Worm (Caenorhabditis elegans) whole organism, L3 larva: Measurements from ENCODE around the gene C28D4.4.

Source experiments
- aly-2 ChIP-seq: fragments of 150-350 bp; optimal IDR thresholded peaks from 2 replicates; lab custom pipeline; 2014; ENCODE audit warnings: missing biosample characterization, missing genetic modification characterization
- ceh-16 ChIP-seq: sonication (generic microtip); optimal IDR thresholded peaks from 2 replicates; lab custom pipeline; 2017; ENCODE audit warnings: missing biosample characterization, missing genetic modification characterization
- ceh-82 ChIP-seq: fragments of 150-350 bp; optimal IDR thresholded peaks from 2 replicates; lab custom pipeline; 2014; ENCODE audit warnings: missing biosample characterization, missing genetic modification characterization
- daf-12 ChIP-seq: fragments of 150-350 bp; optimal IDR thresholded peaks from 2 replicates; lab custom pipeline; 2014; ENCODE audit warnings: missing biosample characterization, missing genetic modification reagents, missing genetic modification characterization
- elt-1 ChIP-seq: fragments of 150-350 bp; optimal IDR thresholded peaks from 2 replicates; lab custom pipeline; 2014; ENCODE audit warnings: missing biosample characterization, missing genetic modification characterization
- elt-3 ChIP-seq, 3 experiments: fragments of 150-350 bp in 1 of 3; sonication (generic microtip) in 2 of 3; optimal IDR thresholded peaks; 2 replicates in 2 of 3; 4 replicates in 1 of 3; lab custom pipeline; 2014 to 2017; ENCODE audit warnings: missing biosample characterization in 3 of 3, missing genetic modification characterization in 3 of 3
- lin-15B ChIP-seq: fragments of 150-350 bp; optimal IDR thresholded peaks from 2 replicates; lab custom pipeline; 2014; ENCODE audit warnings: missing biosample characterization, missing genetic modification characterization
- mdl-1 ChIP-seq: fragments of 150-350 bp; optimal IDR thresholded peaks from 2 replicates; lab custom pipeline; 2014; ENCODE audit warnings: missing biosample characterization, missing genetic modification characterization
- nhr-11 ChIP-seq: fragments of 150-350 bp; optimal IDR thresholded peaks from 2 replicates; lab custom pipeline; 2014; ENCODE audit warnings: missing biosample characterization, missing genetic modification characterization
- nhr-237 ChIP-seq: fragments of 150-350 bp; optimal IDR thresholded peaks from 2 replicates; lab custom pipeline; 2014; ENCODE audit warnings: missing biosample characterization, missing genetic modification characterization
- nhr-25 ChIP-seq: sonication (generic microtip); optimal IDR thresholded peaks from 2 replicates; lab custom pipeline; 2017; ENCODE audit warnings: missing biosample characterization, missing genetic modification characterization
- nhr-77 ChIP-seq: fragments of 150-350 bp; optimal IDR thresholded peaks from 2 replicates; lab custom pipeline; 2014; ENCODE audit warnings: missing biosample characterization, missing genetic modification characterization
- unc-39 ChIP-seq: sonication (generic microtip); optimal IDR thresholded peaks from 4 replicates; lab custom pipeline; 2017; ENCODE audit warnings: missing biosample characterization, missing genetic modification characterization
- unc-62 ChIP-seq: fragments of 150-350 bp; sonication (generic microtip); optimal IDR thresholded peaks from 4 replicates; lab custom pipeline; 2014; ENCODE audit warnings: missing biosample characterization, missing genetic modification reagents, missing genetic modification characterization

ce11 chrIV:9772096-9772720 is 27.4 kb upstream of the C28D4.4 start, which contains the start of gene cav-1:
- no peak for TF ChIP-seq nhr-25 (tag; lab: Kevin White, UChicago)
- TF ChIP-seq mdl-1: no peak
- no peak for TF ChIP-seq nhr-237 (tag; lab: Kevin White, UChicago)
- TF ChIP-seq ceh-82 (tag; lab: Kevin White, UChicago): no peak
- no peak for TF ChIP-seq lin-15B (tag; lab: Kevin White, UChicago)
- TF ChIP-seq elt-3 (tag; optimal IDR thresholded peaks at IDR 0.05; lab: Kevin White, UChicago): no peak
- TF ChIP-seq nhr-11 (tag; lab: Kevin White, UChicago): no peak
- no peak for TF ChIP-seq daf-12
- TF ChIP-seq unc-39 (tag; lab: Kevin White, UChicago): no peak
- TF ChIP-seq nhr-77 (tag; lab: Kevin White, UChicago): no peak
- no peak for TF ChIP-seq unc-62
- no peak for TF ChIP-seq aly-2
- TF ChIP-seq elt-1 (tag; lab: Kevin White, UChicago): no peak
- TF ChIP-seq ceh-16: no peak
